Worm (Caenorhabditis elegans) whole organism, L1 larva: ENCODE results near the gene C27C12.1.

ENCODE experiments used
- C04F5.9 ChIP-seq: sonication (generic microtip); optimal IDR thresholded peaks from 2 replicates; lab custom pipeline; 2016; ENCODE audit warnings: missing genetic modification characterization, missing compliant biosample characterization
- C16A3.4 ChIP-seq: fragments of 150-350 bp; optimal IDR thresholded peaks from 2 replicates; lab custom pipeline; 2014; ENCODE audit warnings: missing biosample characterization, missing genetic modification characterization
- C34B4.2 ChIP-seq: sonication (generic microtip); optimal IDR thresholded peaks from 2 replicates; lab custom pipeline; 2017; ENCODE audit warnings: mild to moderate bottlenecking, missing genetic modification characterization, missing compliant biosample characterization
- F16B12.6 ChIP-seq: fragments of 150-350 bp; optimal IDR thresholded peaks from 2 replicates; lab custom pipeline; 2014; ENCODE audit warnings: missing biosample characterization, missing genetic modification characterization
- Y116A8C.19 ChIP-seq: sonication (generic microtip); optimal IDR thresholded peaks from 2 replicates; lab custom pipeline; 2016; ENCODE audit warnings: missing compliant biosample characterization, missing genetic modification characterization, borderline replicate concordance
- blmp-1 ChIP-seq: fragments of 150-350 bp; optimal IDR thresholded peaks from 2 replicates; lab custom pipeline; 2014; ENCODE audit warnings: missing biosample characterization, missing genetic modification characterization
- ceh-8 ChIP-seq: fragments of 200-800 bp; sonication (Bioruptor generic); optimal IDR thresholded peaks from 2 replicates; lab custom pipeline; 2018; ENCODE audit warnings: mild to moderate bottlenecking, missing genetic modification characterization, moderate library complexity, missing compliant biosample characterization
- ceh-82 ChIP-seq, 3 experiments: fragments of 150-350 bp in 1 of 3; sonication (generic microtip) in 2 of 3; optimal IDR thresholded peaks; 2 replicates each; lab custom pipeline; 2014 to 2017; ENCODE audit warnings: missing biosample characterization in 3 of 3, missing genetic modification characterization in 3 of 3
- ceh-88 ChIP-seq: fragments of 200-800 bp; sonication (Bioruptor generic); IDR thresholded peaks from 2 replicates; pipeline ENCODE4 v1.3.6; 2022; ENCODE audit warnings: missing genetic modification characterization, missing compliant biosample characterization
- ceh-90 ChIP-seq: sonication (generic microtip); optimal IDR thresholded peaks from 2 replicates; lab custom pipeline; 2016; ENCODE audit warnings: missing genetic modification characterization, missing compliant biosample characterization
- ces-1 ChIP-seq: fragments of 150-350 bp; optimal IDR thresholded peaks from 2 replicates; lab custom pipeline; 2014; ENCODE audit warnings: missing biosample characterization, missing genetic modification reagents, missing genetic modification characterization
- dsc-1 ChIP-seq: sonication (generic microtip); optimal IDR thresholded peaks from 2 replicates; lab custom pipeline; 2016; ENCODE audit warnings: mild to moderate bottlenecking, missing genetic modification characterization, missing compliant biosample characterization
- egl-13 ChIP-seq: sonication (generic microtip); optimal IDR thresholded peaks from 2 replicates; lab custom pipeline; 2016; ENCODE audit warnings: missing genotype, missing genetic modification reagents, missing genetic modification characterization, missing compliant biosample characterization
- fkh-4 ChIP-seq: sonication (generic microtip); optimal IDR thresholded peaks from 2 replicates; lab custom pipeline; 2016; ENCODE audit warnings: missing compliant biosample characterization, missing genetic modification characterization, borderline replicate concordance
- grh-1 ChIP-seq: fragments of 200-800 bp; sonication (Bioruptor generic); IDR thresholded peaks from 2 replicates; pipeline ENCODE4 v1.3.6; 2022; ENCODE audit warnings: missing genetic modification reagents, missing genetic modification characterization, missing compliant biosample characterization
- hlh-4 ChIP-seq: sonication (generic microtip); optimal IDR thresholded peaks from 2 replicates; lab custom pipeline; 2016; ENCODE audit warnings: mild to moderate bottlenecking, missing genetic modification characterization, missing compliant biosample characterization
- hpl-2 ChIP-seq: fragments of 150-350 bp; optimal IDR thresholded peaks from 2 replicates; lab custom pipeline; 2014; ENCODE audit warnings: missing biosample characterization, missing genetic modification reagents, missing genetic modification characterization
- irx-1 ChIP-seq: sonication (generic microtip); optimal IDR thresholded peaks from 2 replicates; lab custom pipeline; 2016; ENCODE audit warnings: missing genetic modification characterization, missing compliant biosample characterization
- lin-14 ChIP-seq: fragments of 200-800 bp; sonication (Bioruptor generic); optimal IDR thresholded peaks from 2 replicates; lab custom pipeline; 2018; ENCODE audit warnings: mild to moderate bottlenecking, missing genetic modification characterization, moderate library complexity, missing compliant biosample characterization
- lin-15B ChIP-seq: fragments of 150-350 bp; sonication (generic microtip); optimal IDR thresholded peaks from 3 replicates; lab custom pipeline; 2014; ENCODE audit warnings: missing biosample characterization, missing genetic modification characterization
- lin-35 ChIP-seq, 2 experiments: fragments of 150-350 bp; optimal IDR thresholded peaks; 2 replicates each; lab custom pipeline; 2014; ENCODE audit warnings: missing biosample characterization in 2 of 2, missing genetic modification characterization in 2 of 2, missing genetic modification reagents in 2 of 2
- lin-39 ChIP-seq: fragments of 150-350 bp; optimal IDR thresholded peaks from 2 replicates; lab custom pipeline; 2014; ENCODE audit warnings: missing biosample characterization, missing genetic modification reagents, missing genetic modification characterization
- lir-3 ChIP-seq: sonication (generic microtip); optimal IDR thresholded peaks from 2 replicates; lab custom pipeline; 2016; ENCODE audit warnings: mild to moderate bottlenecking, missing genetic modification characterization, moderate library complexity, missing compliant biosample characterization; ENCODE audit not compliant: poor library complexity
- lsy-2 ChIP-seq, 2 experiments: fragments of 150-350 bp; optimal IDR thresholded peaks; 2 replicates each; lab custom pipeline; 2014; ENCODE audit warnings: missing biosample characterization in 2 of 2, missing genetic modification characterization in 2 of 2
- mab-9 ChIP-seq: fragments of 200-800 bp; sonication (Bioruptor generic); IDR thresholded peaks from 2 replicates; pipeline ENCODE4 v1.3.6; 2022; ENCODE audit warnings: missing genetic modification reagents, missing genetic modification characterization, missing compliant biosample characterization
- mdl-1 ChIP-seq, 2 experiments: fragments of 150-350 bp; optimal IDR thresholded peaks; 2 replicates each; lab custom pipeline; 2014 to 2017; ENCODE audit warnings: missing biosample characterization in 2 of 2, missing genetic modification characterization in 2 of 2, inconsistent platforms in 1 of 2
- mep-1 ChIP-seq: fragments of 150-350 bp; optimal IDR thresholded peaks from 2 replicates; lab custom pipeline; 2014; ENCODE audit warnings: missing biosample characterization, missing genetic modification characterization
- nhr-19 ChIP-seq: fragments of 200-800 bp; sonication (Bioruptor generic); conservative IDR thresholded peaks from 2 replicates; pipeline ENCODE4 v1.3.6; 2022; ENCODE audit warnings: missing genetic modification characterization, missing compliant biosample characterization
- nhr-76 ChIP-seq: sonication (generic microtip); optimal IDR thresholded peaks from 2 replicates; lab custom pipeline; 2017; ENCODE audit warnings: missing biosample characterization, missing genetic modification characterization
- nhr-77 ChIP-seq: fragments of 150-350 bp; optimal IDR thresholded peaks from 2 replicates; lab custom pipeline; 2014; ENCODE audit warnings: missing biosample characterization, missing genetic modification characterization
- nhr-84 ChIP-seq: sonication (generic microtip); optimal IDR thresholded peaks from 2 replicates; lab custom pipeline; 2017; ENCODE audit warnings: missing biosample characterization, missing genetic modification characterization
- nhr-85 ChIP-seq: sonication (generic microtip); peaks from one replicate; lab custom pipeline; 2016; ENCODE audit warnings: missing genetic modification characterization, inconsistent platforms, missing compliant biosample characterization
- nhr-90 ChIP-seq: sonication (generic microtip); optimal IDR thresholded peaks from 2 replicates; lab custom pipeline; 2016; ENCODE audit warnings: mild to moderate bottlenecking, missing genetic modification characterization, missing compliant biosample characterization; ENCODE audit not compliant: poor library complexity
- pqm-1 ChIP-seq: sonication (generic microtip); optimal IDR thresholded peaks from 3 replicates; lab custom pipeline; 2017; ENCODE audit warnings: missing biosample characterization, missing genetic modification characterization
- rnt-1 ChIP-seq: sonication (generic microtip); optimal IDR thresholded peaks from 2 replicates; lab custom pipeline; 2016; ENCODE audit warnings: mild to moderate bottlenecking, missing genetic modification characterization, moderate library complexity, missing compliant biosample characterization
- skn-1 ChIP-seq: fragments of 150-350 bp; optimal IDR thresholded peaks from 2 replicates; lab custom pipeline; 2014; ENCODE audit warnings: missing biosample characterization, missing genetic modification characterization
- snpc-4 ChIP-seq: fragments of 150-350 bp; optimal IDR thresholded peaks from 2 replicates; lab custom pipeline; 2014; ENCODE audit warnings: missing biosample characterization, missing genetic modification characterization
- sox-4 ChIP-seq: sonication (generic microtip); optimal IDR thresholded peaks from 2 replicates; lab custom pipeline; 2016; ENCODE audit warnings: missing genetic modification characterization, missing compliant biosample characterization
- tbx-2 ChIP-seq: sonication (generic microtip); optimal IDR thresholded peaks from 2 replicates; lab custom pipeline; 2016; ENCODE audit warnings: missing genetic modification characterization, missing compliant biosample characterization
- unc-130 ChIP-seq: fragments of 150-350 bp; optimal IDR thresholded peaks from 2 replicates; lab custom pipeline; 2017; ENCODE audit warnings: missing biosample characterization, missing genetic modification characterization, inconsistent platforms
- unc-30 ChIP-seq: sonication (generic microtip); optimal IDR thresholded peaks from 2 replicates; lab custom pipeline; 2017; ENCODE audit warnings: missing biosample characterization, missing genetic modification characterization
- vab-15 ChIP-seq: sonication (generic microtip); optimal IDR thresholded peaks from 2 replicates; lab custom pipeline; 2017; ENCODE audit warnings: missing genotype, mild to moderate bottlenecking, missing genetic modification characterization, missing compliant biosample characterization
- zag-1 ChIP-seq: fragments of 150-350 bp; optimal IDR thresholded peaks from 2 replicates; lab custom pipeline; 2014; ENCODE audit warnings: missing biosample characterization, missing genetic modification characterization
- zip-4 ChIP-seq: fragments of 200-800 bp; sonication (Bioruptor generic); optimal IDR thresholded peaks from 2 replicates; lab custom pipeline; 2018; ENCODE audit warnings: mild to moderate bottlenecking, missing genetic modification characterization, moderate library complexity, missing compliant biosample characterization

The C27C12.1 gene

DNA sequence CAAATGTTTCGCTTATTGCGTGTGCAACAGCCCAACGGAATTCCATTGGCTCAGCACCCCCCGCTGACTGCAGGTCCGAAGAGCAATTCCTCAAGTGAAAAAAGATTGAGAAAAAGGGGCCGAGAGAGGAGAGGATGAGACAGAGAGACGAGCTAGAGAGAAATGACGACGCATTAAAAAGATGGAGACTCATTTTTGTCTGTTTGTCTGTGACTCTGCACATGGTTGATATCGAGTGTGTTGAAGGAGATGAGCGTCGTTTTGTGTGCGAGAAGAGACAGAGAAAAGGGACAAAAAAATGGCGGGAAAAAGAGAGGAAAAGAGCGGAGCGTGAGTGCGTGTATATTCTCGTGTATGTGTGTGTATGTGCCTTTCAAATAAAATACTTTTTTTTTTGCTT lies 12.5 kb downstream of the C27C12.1 start (continued):
- peak; percentile 80 for TF ChIP-seq rnt-1 (tag; lab: Kevin White, UChicago)
- no peak for TF ChIP-seq grh-1 (GFP tag; lab: Robert Waterston, UW)
- TF ChIP-seq ceh-8 (GFP tag; lab: Kevin White, UChicago): peak; percentile 57
- no peak for TF ChIP-seq C04F5.9
- peak; percentile 83 for TF ChIP-seq irx-1 (tag; lab: Kevin White, UChicago)
- no peak for TF ChIP-seq unc-30 (tag; lab: Kevin White, UChicago)
- no peak for TF ChIP-seq C34B4.2 (tag; lab: Kevin White, UChicago)
- TF ChIP-seq unc-130 (tag; lab: Kevin White, UChicago): peak; percentile 46
- TF ChIP-seq F16B12.6 (tag; lab: Kevin White, UChicago): peak; percentile 44
- TF ChIP-seq mab-9 (GFP tag; lab: Robert Waterston, UW): peak; percentile 40; the same call in 1 of the 2 replicates
- TF ChIP-seq C16A3.4 (tag; lab: Kevin White, UChicago): peak; percentile 86
- TF ChIP-seq mep-1 (tag; lab: Kevin White, UChicago): peak; percentile 89
- peak; percentile 78 for TF ChIP-seq nhr-19 (GFP tag; lab: Robert Waterston, UW)
- TF ChIP-seq nhr-84 (tag; lab: Kevin White, UChicago): no peak
- TF ChIP-seq nhr-76 (tag; lab: Kevin White, UChicago): no peak
- TF ChIP-seq fkh-4 (tag; lab: Kevin White, UChicago): no peak
- TF ChIP-seq ceh-88 (GFP tag; lab: Robert Waterston, UW): no peak; the same call in 1 of the 2 replicates
- peak; percentile 92 for TF ChIP-seq tbx-2
- TF ChIP-seq sox-4 (tag; lab: Kevin White, UChicago): peak; percentile 21
- TF ChIP-seq nhr-90 (tag; lab: Kevin White, UChicago): peak; percentile 57
- TF ChIP-seq lin-14: peak; percentile 99
- peak; percentile 63 to 92 for TF ChIP-seq lsy-2 (tag; optimal IDR thresholded peaks at IDR 0.05; lab: Kevin White, UChicago)
- peak; percentile 15 for TF ChIP-seq lin-39 (tag; lab: Kevin White, UChicago)
- no peak for TF ChIP-seq Y116A8C.19 (tag; lab: Kevin White, UChicago)
- TF ChIP-seq mdl-1 (tag; optimal IDR thresholded peaks at IDR 0.05; lab: Kevin White, UChicago): peak; percentile 44 to 92
- no peak for TF ChIP-seq hpl-2
- TF ChIP-seq pqm-1 (tag; lab: Kevin White, UChicago): no peak
- TF ChIP-seq nhr-77 (tag; lab: Kevin White, UChicago): peak; percentile 94
- TF ChIP-seq ces-1 (GFP tag; lab: Kevin White, UChicago): no peak
- peak; percentile 78 for TF ChIP-seq snpc-4 (tag; lab: Kevin White, UChicago)
- no peak for TF ChIP-seq lin-15B (tag; lab: Kevin White, UChicago)
- peak; percentile 82 to 87 for TF ChIP-seq lin-35 (GFP tag; optimal IDR thresholded peaks at IDR 0.05; lab: Kevin White, UChicago)
- TF ChIP-seq zip-4 (GFP tag; lab: Kevin White, UChicago): no peak
- peak; percentile 63 for TF ChIP-seq blmp-1 (tag; lab: Kevin White, UChicago)
- TF ChIP-seq ceh-90: no peak
- TF ChIP-seq skn-1 (tag; lab: Kevin White, UChicago): peak; percentile 87
- peak; percentile 86 for TF ChIP-seq nhr-85 (tag; lab: Kevin White, UChicago)
- TF ChIP-seq lir-3 (tag; lab: Kevin White, UChicago): peak; percentile 80
- peak; percentile 82 for TF ChIP-seq dsc-1 (tag; lab: Kevin White, UChicago)
- no peak for TF ChIP-seq vab-15
- peak; percentile 87 for TF ChIP-seq zag-1 (tag; lab: Kevin White, UChicago)
- peak; percentile 84 to 92 (median 89) for TF ChIP-seq ceh-82 (tag; optimal IDR thresholded peaks at IDR 0.05; lab: Kevin White, UChicago)
- TF ChIP-seq egl-13: peak; percentile 81
- no peak for TF ChIP-seq hlh-4 (tag; lab: Kevin White, UChicago)
